Worm (Caenorhabditis elegans) whole organism, young adult: Measurements from ENCODE around the gene str-182.

Experiments
- Y53G8AR.9 ChIP-seq: fragments of 200-800 bp; sonication (Bioruptor generic); conservative IDR thresholded peaks from 2 replicates; pipeline ENCODE4 v1.3.6; 2022; ENCODE audit warnings: missing genetic modification reagents, missing genetic modification characterization, missing compliant biosample characterization
- ceh-100 ChIP-seq: fragments of 200-800 bp; sonication (Bioruptor generic); IDR thresholded peaks from 2 replicates; pipeline ENCODE4 v1.3.6; 2022; ENCODE audit warnings: missing genetic modification reagents, missing genetic modification characterization, missing compliant biosample characterization
- egl-18 ChIP-seq: fragments of 200-800 bp; sonication (Bioruptor generic); IDR thresholded peaks from 2 replicates; pipeline ENCODE4 v1.3.6; 2022; ENCODE audit warnings: missing genetic modification reagents, missing genetic modification characterization, missing compliant biosample characterization
- hmg-1.2 ChIP-seq: fragments of 200-800 bp; sonication (Bioruptor generic); IDR thresholded peaks from 2 replicates; pipeline ENCODE4 v1.3.6; 2022; ENCODE audit warnings: missing genetic modification reagents, missing genetic modification characterization, missing compliant biosample characterization
- nhr-120 ChIP-seq: fragments of 200-800 bp; sonication (Bioruptor generic); IDR thresholded peaks from 2 replicates; pipeline ENCODE4 v1.3.6; 2022; ENCODE audit warnings: missing genetic modification characterization, missing compliant biosample characterization
- tbp1 ChIP-seq: fragments of 200-800 bp; sonication (Bioruptor generic); optimal IDR thresholded peaks from 2 replicates; lab custom pipeline; 2018; ENCODE audit warnings: mild to moderate bottlenecking, missing genetic modification characterization, missing compliant biosample characterization

- TF ChIP-seq egl-18: no peak
- TF ChIP-seq Y53G8AR.9 (GFP tag; lab: Robert Waterston, UW): no peak
- no peak for TF ChIP-seq ceh-100 (GFP tag; lab: Robert Waterston, UW)
- no peak for TF ChIP-seq nhr-120 (GFP tag; lab: Robert Waterston, UW)
- no peak for TF ChIP-seq tbp1 (GFP tag; lab: Kevin White, UChicago)
- no peak for TF ChIP-seq hmg-1.2 (GFP tag; lab: Robert Waterston, UW)
Measured at ce11 chrV:10212027-10212426, 21.2 kb downstream of the str-182 start, which contains the start of gene zhit-3.
